Fruit fly (Drosophila melanogaster) whole organism, adult: Measurements from ENCODE around the gene CG17751.

ENCODE experiments used
- Clk ChIP-seq: fragments of 200-800 bp; sonication (Bioruptor generic); optimal IDR thresholded peaks from 2 replicates; lab custom pipeline; 2017; ENCODE audit warnings: missing biosample characterization, missing genetic modification characterization
- bab1 ChIP-seq: fragments of 200-800 bp; sonication (Bioruptor generic); optimal IDR thresholded peaks from 3 replicates; lab custom pipeline; 2019; ENCODE audit warnings: missing biosample characterization, mild to moderate bottlenecking, missing genetic modification characterization, moderate library complexity
- tj ChIP-seq: fragments of 200-800 bp; sonication (Bioruptor generic); optimal IDR thresholded peaks from 3 replicates; lab custom pipeline; 2017; ENCODE audit warnings: missing biosample characterization, mild to moderate bottlenecking, missing genetic modification characterization, moderate library complexity

- TF ChIP-seq tj, result no peak
- no peak for TF ChIP-seq Clk (GFP tag; lab: Kevin White, UChicago)
- no peak for TF ChIP-seq bab1
Observed at dm6 chr3R:19619908-19620307, 12.9 kb downstream of the CG17751 start.
